Fruit fly (Drosophila melanogaster): ENCODE data around the gene stnA.

stnA gene

DNA sequence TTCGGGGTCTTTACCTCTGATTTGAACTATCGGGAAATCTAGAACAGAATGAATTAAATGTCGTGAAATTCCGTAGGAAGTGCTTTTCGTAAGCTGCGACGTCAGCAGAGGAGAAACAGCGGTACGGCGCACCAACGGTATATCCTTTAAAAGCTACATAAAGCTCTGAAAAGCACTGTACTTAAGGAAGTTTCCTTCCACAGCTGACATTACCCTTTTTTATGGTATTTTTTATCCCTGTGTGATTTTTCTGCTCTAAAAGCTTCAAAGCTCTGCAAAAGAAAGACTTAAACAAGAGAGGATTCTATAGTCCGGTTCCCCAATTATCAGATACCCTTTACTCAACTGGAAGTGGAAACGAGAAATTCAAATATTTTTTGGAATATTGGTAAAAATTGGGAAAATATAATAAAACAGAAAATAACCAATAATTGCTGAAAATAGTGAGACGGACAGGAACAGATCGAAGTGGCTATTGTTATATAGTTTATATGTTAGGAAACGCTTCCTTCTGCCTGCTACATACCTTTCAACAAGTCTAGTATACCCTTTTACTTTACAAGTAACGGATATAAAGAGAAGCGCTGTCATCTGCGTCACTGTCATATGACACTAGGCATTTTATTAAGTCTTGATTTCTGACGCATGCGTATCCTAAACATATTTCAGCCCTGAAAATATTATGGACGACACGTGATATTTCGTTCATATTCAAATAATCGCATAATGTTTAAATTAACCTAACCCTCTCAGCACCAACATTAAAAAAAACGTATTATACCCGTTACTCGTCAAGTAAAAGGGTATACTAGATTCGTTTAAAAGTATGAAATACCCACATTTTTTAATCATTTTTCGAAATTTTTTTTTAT is at the start of gene stnA, which contains the start of gene stnB:
Gene stnA, minus strand, starts transcription at position 51 of the 872 bp plus-strand sequence.
Gene stnB, minus strand, starts transcription at position 51 of the 872 bp plus-strand sequence.
- TF ChIP-seq Dll (optimal IDR thresholded peaks at IDR 0.05) (no peak), usp (GFP tag; optimal IDR thresholded peaks at IDR 0.05) (no peak), EcR (GFP tag; optimal IDR thresholded peaks at IDR 0.05) (no peak), pan (optimal IDR thresholded peaks at IDR 0.05) (no peak), psq (optimal IDR thresholded peaks at IDR 0.05) (no peak)

DNA sequence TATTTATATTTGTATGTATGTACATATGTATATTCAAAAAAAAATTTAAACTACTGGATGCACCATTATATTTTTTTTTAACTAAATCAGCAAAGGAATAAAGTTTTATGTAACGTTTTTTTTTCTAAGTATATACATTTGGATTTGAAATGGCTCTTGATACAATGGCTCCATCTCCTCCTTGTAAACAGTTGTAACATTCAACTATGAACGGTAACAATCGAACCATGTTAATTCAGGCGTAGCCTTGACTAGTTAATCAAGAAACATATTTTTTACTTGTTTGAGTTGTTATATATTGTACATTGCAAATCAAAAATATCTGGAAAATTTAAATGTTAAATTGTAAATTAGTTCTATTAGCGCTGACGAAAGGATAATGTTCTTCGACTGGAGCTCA is 31.3 kb upstream of the stnA start, which contains the start of gene CG12061:
Gene CG12061, plus strand, starts transcription at position 301 of the 400 bp plus-strand sequence.
- TF ChIP-seq Dll (optimal IDR thresholded peaks at IDR 0.05), result no peak
- no peak for TF ChIP-seq usp (GFP tag; optimal IDR thresholded peaks at IDR 0.05)

DNA sequence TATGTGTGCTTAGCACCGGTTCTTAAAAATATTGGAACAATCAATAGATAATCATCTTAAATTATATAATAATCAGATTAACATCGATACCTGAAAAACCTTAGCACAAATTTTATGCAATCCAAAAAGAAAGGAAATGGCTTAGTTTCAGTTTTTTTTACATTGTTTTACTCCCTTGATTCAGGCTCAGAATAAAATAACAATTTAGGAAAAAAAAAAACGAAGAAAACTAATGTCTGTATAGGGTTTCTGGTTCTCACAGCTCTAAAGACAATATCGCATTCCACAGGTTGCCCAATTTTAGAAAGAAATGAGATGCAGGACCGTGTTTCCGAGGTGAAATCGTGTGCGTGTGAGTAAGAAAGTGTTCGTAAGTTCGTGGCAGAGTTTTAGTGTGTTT is 18.1 kb upstream of the stnA start, which contains the start of gene zyd:
Gene zyd, plus strand, starts transcription at position 301 of the 400 bp plus-strand sequence.
- TF ChIP-seq psq (optimal IDR thresholded peaks at IDR 0.05), result no peak
- TF ChIP-seq pan (optimal IDR thresholded peaks at IDR 0.05), result no peak
- TF ChIP-seq CG8478 (optimal IDR thresholded peaks at IDR 0.05), result no peak
- TF ChIP-seq Dll (optimal IDR thresholded peaks at IDR 0.05), result no peak

DNA sequence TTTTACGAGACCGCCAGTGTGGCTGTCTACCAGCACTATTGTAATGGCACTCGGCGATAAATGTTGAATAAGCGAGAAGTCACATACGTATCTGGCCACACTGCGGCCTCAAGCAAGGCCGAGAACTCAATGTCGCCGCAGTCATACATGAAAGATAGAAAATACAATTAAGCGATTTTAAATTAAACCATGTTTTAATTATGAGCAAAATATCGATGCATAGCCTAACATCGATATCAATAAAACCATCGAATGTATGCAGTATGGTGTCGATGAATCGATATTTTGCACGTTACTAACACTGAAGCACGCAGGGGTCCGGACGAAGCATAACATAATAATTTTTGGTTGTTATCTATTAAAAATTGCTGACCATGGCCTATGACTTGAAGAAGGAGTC is 8.8 kb upstream of the stnA start, which contains the start of the genes Rab21 and Coa7:
Gene Rab21, minus strand, starts transcription at position 202 of the 400 bp plus-strand sequence.
Gene Coa7, plus strand, starts transcription at position 288 of the 400 bp plus-strand sequence.
- TF ChIP-seq usp (GFP tag; optimal IDR thresholded peaks at IDR 0.05) (no peak), EcR (GFP tag; optimal IDR thresholded peaks at IDR 0.05) (no peak), CG8478 (optimal IDR thresholded peaks at IDR 0.05) (no peak), Dll (optimal IDR thresholded peaks at IDR 0.05) (no peak), pan (optimal IDR thresholded peaks at IDR 0.05) (no peak), psq (optimal IDR thresholded peaks at IDR 0.05) (no peak)

DNA sequence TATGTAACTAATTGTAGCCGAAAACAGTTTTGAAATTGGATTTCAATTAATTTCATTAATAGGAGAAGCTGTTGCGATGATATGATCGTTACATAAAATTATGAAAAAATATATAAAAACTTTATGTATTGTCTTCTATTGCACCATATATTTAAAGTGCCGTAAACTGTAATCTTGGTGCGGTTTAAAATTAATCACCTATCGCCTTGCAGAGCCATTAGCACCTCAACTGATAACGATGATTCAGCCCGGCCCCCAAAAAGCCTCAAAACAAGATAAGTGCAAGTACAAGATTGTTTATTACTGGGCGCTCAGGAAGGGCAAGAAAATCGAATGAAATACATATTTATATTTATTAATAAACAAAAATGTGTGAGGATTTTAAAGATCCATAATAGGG is 7.4 kb upstream of the stnA start:
- no peak for TF ChIP-seq psq (optimal IDR thresholded peaks at IDR 0.05)
- no peak for TF ChIP-seq usp (GFP tag; optimal IDR thresholded peaks at IDR 0.05)
- no peak for TF ChIP-seq EcR (GFP tag; optimal IDR thresholded peaks at IDR 0.05)
- no peak for TF ChIP-seq CG8478 (optimal IDR thresholded peaks at IDR 0.05)
- no peak for TF ChIP-seq pan (optimal IDR thresholded peaks at IDR 0.05)
- TF ChIP-seq Dll (optimal IDR thresholded peaks at IDR 0.05), result no peak

DNA sequence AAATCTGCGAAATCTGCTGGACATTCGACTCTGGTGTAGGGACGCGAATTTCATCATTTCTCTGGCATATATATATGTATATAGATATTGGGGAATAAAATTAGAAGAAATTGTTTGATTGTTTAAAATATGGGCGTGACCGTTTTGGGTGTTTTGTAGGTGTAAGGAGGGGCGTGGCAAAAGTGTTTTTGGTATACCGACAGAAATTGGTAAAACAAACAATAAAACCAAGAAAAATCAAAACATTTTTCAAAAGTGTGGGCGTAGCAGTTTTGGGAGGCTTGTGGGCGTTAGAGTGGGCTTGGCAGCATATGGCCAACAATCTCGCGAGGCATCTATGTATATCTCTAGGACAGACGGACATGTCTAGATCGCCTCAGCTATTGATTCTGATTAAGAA is 6.8 kb upstream of the stnA start, which contains the start of gene FucTC:
Gene FucTC, minus strand, starts transcription at position 101 of the 400 bp plus-strand sequence.
- TF ChIP-seq usp (GFP tag; optimal IDR thresholded peaks at IDR 0.05) (no peak), CG8478 (optimal IDR thresholded peaks at IDR 0.05) (no peak), psq (optimal IDR thresholded peaks at IDR 0.05) (no peak), Dll (optimal IDR thresholded peaks at IDR 0.05) (no peak), EcR (GFP tag; optimal IDR thresholded peaks at IDR 0.05) (no peak), pan (optimal IDR thresholded peaks at IDR 0.05) (no peak)

DNA sequence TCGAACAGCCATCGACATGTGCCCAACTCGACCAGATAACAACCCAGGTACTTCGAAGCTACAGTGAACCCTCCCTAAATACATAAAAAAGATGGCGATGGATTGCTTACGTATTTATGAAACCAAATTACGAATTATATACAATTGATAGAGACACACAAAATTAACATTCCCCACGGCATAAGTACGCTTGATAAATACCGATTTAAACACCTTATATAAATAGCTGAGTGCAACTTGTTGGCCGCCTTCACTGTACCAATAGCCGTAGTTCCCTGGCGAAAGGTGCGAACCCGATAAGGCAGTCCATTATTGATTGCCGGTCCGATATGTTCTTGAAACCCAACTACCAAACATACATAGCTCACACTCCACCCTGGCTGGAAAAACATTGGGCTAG is 6.2 kb upstream of the stnA start:
- TF ChIP-seq usp (GFP tag; optimal IDR thresholded peaks at IDR 0.05) (no peak), pan (optimal IDR thresholded peaks at IDR 0.05) (no peak), EcR (GFP tag; optimal IDR thresholded peaks at IDR 0.05) (no peak), CG8478 (optimal IDR thresholded peaks at IDR 0.05) (no peak), psq (optimal IDR thresholded peaks at IDR 0.05) (no peak), Dll (optimal IDR thresholded peaks at IDR 0.05) (no peak)

DNA sequence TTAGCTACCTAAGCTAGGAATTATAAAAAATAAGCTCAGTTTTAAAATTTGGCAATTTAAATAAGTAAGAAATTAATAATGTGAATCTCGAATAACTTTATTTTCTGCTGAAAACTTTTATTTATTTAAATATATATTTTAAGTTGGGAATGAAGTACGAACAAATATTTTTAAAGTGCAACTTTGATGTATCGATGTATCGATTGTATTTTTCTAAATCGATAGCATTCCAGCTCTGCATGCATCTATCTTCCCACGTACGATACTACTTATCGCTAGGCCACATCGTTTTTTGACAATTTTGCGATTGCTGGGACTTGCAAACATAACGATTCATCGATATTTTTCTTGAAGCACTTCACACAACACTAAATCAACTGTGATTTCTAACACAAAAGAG is 3.0 kb upstream of the stnA start:
- TF ChIP-seq usp (GFP tag; optimal IDR thresholded peaks at IDR 0.05), result no peak
- TF ChIP-seq EcR (GFP tag; optimal IDR thresholded peaks at IDR 0.05), result no peak
- TF ChIP-seq pan (optimal IDR thresholded peaks at IDR 0.05), result no peak
- TF ChIP-seq CG8478 (optimal IDR thresholded peaks at IDR 0.05), result no peak

DNA sequence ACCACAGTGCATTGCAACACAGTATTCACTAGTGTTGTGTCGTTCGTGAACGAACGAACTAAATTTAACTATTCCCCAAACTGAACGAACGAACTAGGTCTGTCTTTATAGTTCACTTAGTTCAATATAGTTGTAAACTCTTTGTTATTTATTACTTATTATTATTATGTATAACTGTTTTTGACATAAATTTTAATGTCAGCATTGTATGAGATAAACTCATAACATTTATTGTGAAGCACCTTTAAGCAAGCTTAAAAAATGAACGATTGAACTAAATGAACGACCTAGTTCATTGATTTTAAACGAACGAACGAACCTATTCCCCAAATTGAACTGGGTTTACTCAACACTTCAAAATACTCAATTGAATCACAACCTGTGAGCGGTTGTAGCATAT is 2.5 kb upstream of the stnA start:
- TF ChIP-seq psq (optimal IDR thresholded peaks at IDR 0.05), result no peak
- no peak for TF ChIP-seq Dll (optimal IDR thresholded peaks at IDR 0.05)
- TF ChIP-seq EcR (GFP tag; optimal IDR thresholded peaks at IDR 0.05), result no peak
- no peak for TF ChIP-seq usp (GFP tag; optimal IDR thresholded peaks at IDR 0.05)
- no peak for TF ChIP-seq CG8478 (optimal IDR thresholded peaks at IDR 0.05)
- no peak for TF ChIP-seq pan (optimal IDR thresholded peaks at IDR 0.05)

DNA sequence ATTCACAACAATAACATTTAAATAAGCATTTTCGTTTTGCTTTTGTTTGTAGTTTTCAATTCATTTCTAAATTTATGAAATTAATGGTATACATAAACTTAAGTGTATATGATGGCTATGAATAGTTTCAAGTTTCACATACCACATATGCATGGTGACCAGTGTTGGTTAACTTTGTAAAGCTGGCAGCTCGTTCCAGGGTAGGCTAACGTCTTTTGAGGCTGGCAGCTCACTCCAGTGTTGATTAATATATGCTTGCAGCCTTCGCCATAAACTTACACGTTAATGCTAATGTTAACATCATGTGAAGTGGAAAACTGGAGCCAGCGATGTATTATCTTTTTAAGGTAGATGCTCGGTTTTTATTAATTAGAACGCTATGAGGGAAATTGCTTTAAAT is 22.9 kb downstream of the stnA start:
- TF ChIP-seq usp (GFP tag; optimal IDR thresholded peaks at IDR 0.05), result no peak
- TF ChIP-seq CG8478 (optimal IDR thresholded peaks at IDR 0.05), result no peak

DNA sequence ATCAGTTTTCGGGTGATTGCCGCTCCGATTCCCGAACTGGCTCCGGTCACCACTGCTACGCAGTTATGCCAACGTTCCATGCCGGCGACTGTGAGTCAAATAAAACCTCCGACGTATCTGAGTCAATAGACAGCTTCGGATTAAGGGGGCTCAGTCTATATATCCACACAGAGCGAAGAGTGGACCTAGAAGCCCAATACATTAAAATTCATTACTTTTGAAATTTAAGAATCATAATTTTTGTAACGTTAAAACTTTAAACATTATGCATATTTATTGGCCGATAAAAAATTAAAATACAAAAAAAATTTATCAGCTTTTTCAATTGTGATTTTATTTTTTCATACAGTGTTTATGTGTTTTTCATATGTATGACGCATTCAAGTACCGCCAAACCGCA is 42.2 kb downstream of the stnA start, which contains the start of gene CG40485:
Gene CG40485, minus strand, starts transcription at position 101 of the 400 bp plus-strand sequence.
- TF ChIP-seq pan (optimal IDR thresholded peaks at IDR 0.05), result no peak
- TF ChIP-seq EcR (GFP tag; optimal IDR thresholded peaks at IDR 0.05), result no peak
- no peak for TF ChIP-seq psq (optimal IDR thresholded peaks at IDR 0.05)
- TF ChIP-seq usp (GFP tag; optimal IDR thresholded peaks at IDR 0.05), result no peak
- TF ChIP-seq CG8478 (optimal IDR thresholded peaks at IDR 0.05), result no peak
- no peak for TF ChIP-seq Dll (optimal IDR thresholded peaks at IDR 0.05)

DNA sequence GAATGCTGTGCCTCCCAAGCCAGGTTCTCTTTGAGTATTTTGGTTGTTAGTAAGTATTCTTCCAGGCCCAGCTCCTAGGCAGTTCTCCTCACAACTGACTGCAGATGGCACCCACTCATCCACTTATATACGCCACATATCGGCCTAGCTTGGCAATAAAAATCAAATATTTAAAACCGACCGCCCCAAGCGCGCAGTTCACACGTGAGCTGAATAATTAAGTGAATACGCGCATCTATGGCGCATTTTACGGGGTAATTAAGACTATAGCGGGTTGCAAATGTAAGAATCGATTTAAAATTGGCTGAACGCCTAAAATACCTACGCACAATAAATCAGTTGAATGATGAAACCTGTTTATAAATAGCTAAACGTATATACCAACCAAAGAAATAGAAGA is 44.5 kb downstream of the stnA start, which contains the start of gene CG40486:
Gene CG40486, minus strand, starts transcription at position 101 of the 400 bp plus-strand sequence.
- no peak for TF ChIP-seq EcR (GFP tag; optimal IDR thresholded peaks at IDR 0.05)
- no peak for TF ChIP-seq Dll (optimal IDR thresholded peaks at IDR 0.05)
- no peak for TF ChIP-seq psq (optimal IDR thresholded peaks at IDR 0.05)
- no peak for TF ChIP-seq CG8478 (optimal IDR thresholded peaks at IDR 0.05)
- no peak for TF ChIP-seq usp (GFP tag; optimal IDR thresholded peaks at IDR 0.05)
- TF ChIP-seq pan (optimal IDR thresholded peaks at IDR 0.05), result no peak
